Worm (Caenorhabditis elegans): ENCODE results near the gene grl-14.

grl-14 gene

DNA sequence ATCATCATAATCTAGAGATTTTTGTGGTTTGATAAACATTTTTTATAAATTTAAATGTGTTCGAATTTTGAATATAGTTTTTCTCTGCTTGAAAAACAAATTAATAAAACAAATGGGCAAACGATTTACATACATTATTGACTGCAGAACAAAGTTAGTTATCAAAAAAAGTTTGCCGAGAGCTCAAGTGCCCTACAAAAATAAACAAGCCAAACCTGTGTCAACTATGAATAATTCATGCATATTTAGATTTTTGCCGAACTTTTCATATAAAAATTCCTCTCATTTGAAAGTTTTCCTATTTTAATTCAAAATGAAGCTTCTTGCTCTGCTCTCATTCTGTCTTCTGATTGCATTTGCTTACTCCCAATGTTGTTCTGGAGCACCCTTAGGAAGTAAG is 9.5 kb upstream of the grl-14 start, which contains the start of gene sshk-1:
sshk-1 (plus strand) TSS at position 301 of the 400 bp plus-strand sequence.
- no peak for TF ChIP-seq lin-15B (tag; optimal IDR thresholded peaks at IDR 0.05)

DNA sequence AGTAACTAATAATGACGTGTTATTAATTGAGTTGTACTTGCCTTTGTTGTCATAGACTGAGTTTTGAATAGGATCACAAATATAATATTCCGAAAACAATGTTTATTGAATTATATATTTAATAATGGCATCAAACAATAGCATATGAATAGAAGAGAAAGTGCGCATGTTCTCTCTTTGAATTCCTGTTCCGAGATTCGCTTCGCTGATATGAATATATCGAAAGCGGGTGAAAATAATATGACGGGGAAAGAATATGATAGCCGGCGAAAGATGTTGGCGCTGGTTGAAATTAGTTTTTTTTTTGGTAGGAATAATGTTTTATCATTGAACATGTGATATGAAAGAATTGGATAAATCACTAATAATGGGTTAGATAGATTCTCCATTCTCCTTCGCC is 5.3 kb upstream of the grl-14 start, which contains the start of gene T03D8.6:
T03D8.6 (minus strand) TSS at position 298 of the 400 bp plus-strand sequence.
- TF ChIP-seq egl-5 (tag; optimal IDR thresholded peaks at IDR 0.05) (no peak), skn-1 (tag; optimal IDR thresholded peaks at IDR 0.05) (no peak), ztf-4 (tag; optimal IDR thresholded peaks at IDR 0.05) (no peak)

DNA sequence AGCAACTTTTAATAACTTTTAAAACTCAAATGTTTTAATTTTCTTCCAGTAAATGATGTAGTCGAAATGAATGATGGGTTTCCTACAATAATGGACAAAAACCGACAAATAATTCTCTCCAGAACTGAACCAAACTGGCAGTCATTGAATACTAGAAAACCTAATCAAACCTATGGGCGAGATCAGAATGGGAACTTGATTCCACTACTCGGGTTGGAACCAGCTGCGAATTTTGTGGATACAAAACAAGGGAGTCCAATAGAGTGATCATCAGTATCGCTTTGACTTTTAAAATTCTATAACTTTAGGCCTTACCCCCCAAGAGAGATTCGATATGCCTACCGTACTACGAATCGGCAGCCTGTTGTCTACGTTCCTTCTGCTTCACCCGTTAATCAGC is 1.3 kb downstream of the grl-14 start:
- TF ChIP-seq sea-2 (GFP tag; optimal IDR thresholded peaks at IDR 0.05) (no peak), unc-62 (GFP tag; optimal IDR thresholded peaks at IDR 0.05) (no peak), nhr-237 (tag; optimal IDR thresholded peaks at IDR 0.05) (no peak), fkh-10 (GFP tag; optimal IDR thresholded peaks at IDR 0.05) (no peak)

DNA sequence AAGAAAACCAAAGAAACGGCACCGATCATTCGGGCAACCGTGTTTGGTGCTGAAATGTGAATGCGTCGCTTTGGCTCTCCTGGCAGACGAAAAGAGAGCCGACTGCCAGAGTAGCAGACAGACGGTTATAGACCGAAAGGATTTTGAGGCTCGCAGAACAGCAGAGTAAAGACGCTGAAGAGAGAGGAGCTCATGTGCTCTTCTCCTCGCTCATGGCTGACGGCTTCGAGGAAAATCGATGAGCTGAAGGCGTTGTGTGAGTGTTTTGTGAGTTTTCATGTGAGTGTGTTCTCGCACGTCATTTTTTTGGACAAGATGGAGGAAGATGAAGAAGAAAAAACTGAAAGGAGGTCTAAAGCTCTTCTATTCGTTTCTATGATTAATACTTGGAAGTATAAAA is 3.5 kb downstream of the grl-14 start, which contains the start of gene sbt-1:
sbt-1 (minus strand) TSS at position 62 of the 400 bp plus-strand sequence.
- peak; percentile 55 for TF ChIP-seq sea-2 (GFP tag; optimal IDR thresholded peaks at IDR 0.05)
- peak; percentile 57 for TF ChIP-seq mdl-1 (tag; optimal IDR thresholded peaks at IDR 0.05)
- TF ChIP-seq pqm-1 (tag; optimal IDR thresholded peaks at IDR 0.05), result peak; percentile 65
- peak; percentile 45 for TF ChIP-seq elt-1 (tag; optimal IDR thresholded peaks at IDR 0.05)
- TF ChIP-seq nhr-11 (tag; optimal IDR thresholded peaks at IDR 0.05), result peak; percentile 37
- TF ChIP-seq nhr-23 (tag; optimal IDR thresholded peaks at IDR 0.05), result no peak
- peak; percentile 35 for TF ChIP-seq tbx-2 (tag; optimal IDR thresholded peaks at IDR 0.05)
- no peak for TF ChIP-seq egl-27 (tag; optimal IDR thresholded peaks at IDR 0.05)
- no peak for TF ChIP-seq nhr-76 (tag; optimal IDR thresholded peaks at IDR 0.05)
- TF ChIP-seq lin-15B (tag; optimal IDR thresholded peaks at IDR 0.05), result peak; percentile 34
- peak; percentile 77 for TF ChIP-seq lin-39 (tag; optimal IDR thresholded peaks at IDR 0.05)
- no peak for TF ChIP-seq egl-5 (tag; optimal IDR thresholded peaks at IDR 0.05)
- TF ChIP-seq ceh-28 (tag; optimal IDR thresholded peaks at IDR 0.05), result peak; percentile 12
- peak; percentile 83 for TF ChIP-seq nfya-1 (tag; optimal IDR thresholded peaks at IDR 0.05; ENCODE audit: insufficient read depth)
- TF ChIP-seq jun-1 (tag; optimal IDR thresholded peaks at IDR 0.05), result no peak
- no peak for TF ChIP-seq fkh-10 (GFP tag; optimal IDR thresholded peaks at IDR 0.05)
- TF ChIP-seq skn-1 (tag; optimal IDR thresholded peaks at IDR 0.05), result no peak
- TF ChIP-seq zag-1 (tag; optimal IDR thresholded peaks at IDR 0.05), result no peak
- peak; percentile 59 for TF ChIP-seq hmg-11 (tag; optimal IDR thresholded peaks at IDR 0.05)

DNA sequence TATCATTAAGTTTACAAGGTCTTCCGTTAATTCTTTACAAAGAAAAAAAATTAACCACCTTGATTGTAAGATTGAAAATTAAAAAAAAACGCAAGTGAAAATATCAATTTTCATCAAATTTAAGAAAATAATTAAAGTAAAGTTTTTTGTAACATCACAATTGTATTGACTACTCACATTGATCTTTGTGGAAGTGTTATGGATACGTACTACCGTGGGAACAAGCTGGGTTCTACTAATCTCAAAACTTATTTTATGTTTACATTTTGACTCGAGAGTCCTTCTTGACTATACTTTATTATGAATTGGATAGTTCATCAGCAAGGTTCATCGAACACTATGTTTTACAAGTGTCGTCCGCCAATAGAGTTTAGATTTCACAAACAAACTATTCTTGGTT is 4.2 kb downstream of the grl-14 start, which contains the start of gene num-1:
num-1 (plus strand) TSS at position 301 of the 400 bp plus-strand sequence.
- no peak for TF ChIP-seq ztf-4 (tag; optimal IDR thresholded peaks at IDR 0.05)
- no peak for TF ChIP-seq lin-39 (tag; optimal IDR thresholded peaks at IDR 0.05)
- TF ChIP-seq nhr-28 (tag; optimal IDR thresholded peaks at IDR 0.05), result no peak
- no peak for TF ChIP-seq ZK546.5 (tag; optimal IDR thresholded peaks at IDR 0.05)
- no peak for TF ChIP-seq elt-3 (tag; optimal IDR thresholded peaks at IDR 0.05)
- TF ChIP-seq nhr-76 (tag; optimal IDR thresholded peaks at IDR 0.05), result no peak
- TF ChIP-seq zag-1 (tag; optimal IDR thresholded peaks at IDR 0.05), result no peak
- no peak for TF ChIP-seq elt-2 (tag; optimal IDR thresholded peaks at IDR 0.05)
- no peak for TF ChIP-seq fos-1 (tag; optimal IDR thresholded peaks at IDR 0.05)
- no peak for TF ChIP-seq egl-5 (tag; optimal IDR thresholded peaks at IDR 0.05)

DNA sequence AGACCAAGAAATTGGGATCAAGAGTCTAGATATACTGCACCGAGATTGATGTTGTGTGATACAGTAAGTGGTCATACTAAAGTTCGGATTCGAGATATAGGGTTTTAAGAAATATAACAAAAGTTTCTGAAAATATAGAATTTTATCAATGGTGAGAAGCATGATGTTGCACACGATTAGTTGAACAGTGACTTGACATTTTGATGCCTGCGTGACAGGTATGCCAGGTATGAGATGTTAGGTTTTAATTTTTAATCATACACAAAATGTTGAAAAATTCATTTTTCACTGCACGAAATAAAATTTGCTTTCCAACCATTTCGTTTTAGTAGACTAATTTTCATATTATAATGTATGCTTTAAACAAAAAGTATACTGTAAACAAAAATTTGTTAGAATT is 5.0 kb downstream of the grl-14 start:
- TF ChIP-seq egl-27 (tag; optimal IDR thresholded peaks at IDR 0.05) (no peak), unc-62 (GFP tag; optimal IDR thresholded peaks at IDR 0.05) (no peak), mdl-1 (tag; optimal IDR thresholded peaks at IDR 0.05) (no peak), sea-2 (GFP tag; optimal IDR thresholded peaks at IDR 0.05) (no peak)

DNA sequence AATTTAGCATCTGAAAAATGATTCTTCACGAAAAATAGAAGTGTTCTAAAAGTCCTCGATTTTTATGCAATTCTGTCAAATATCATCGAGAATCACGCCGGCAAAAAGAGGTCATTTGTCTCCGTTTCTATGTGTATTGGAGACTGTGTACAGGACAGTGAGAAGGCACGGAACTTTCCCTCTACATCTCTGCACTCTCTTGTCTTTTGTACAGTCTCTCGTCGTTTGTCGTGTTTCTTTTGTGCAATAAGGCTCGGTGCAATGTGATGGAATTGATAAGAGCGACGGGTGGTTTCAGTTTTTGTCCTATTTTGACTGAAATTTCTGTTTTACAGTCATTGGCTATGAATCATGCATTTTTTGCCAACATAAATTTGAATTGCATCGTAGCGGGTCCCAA is 6.5 kb downstream of the grl-14 start:
- TF ChIP-seq ceh-28 (tag; optimal IDR thresholded peaks at IDR 0.05) (no peak), unc-39 (tag; optimal IDR thresholded peaks at IDR 0.05) (no peak), pha-4 (tag; optimal IDR thresholded peaks at IDR 0.05) (peak; percentile 83), fkh-2 (tag; optimal IDR thresholded peaks at IDR 0.05) (no peak), nhr-76 (tag; optimal IDR thresholded peaks at IDR 0.05) (no peak), jun-1 (tag; optimal IDR thresholded peaks at IDR 0.05) (peak; percentile 2), elt-2 (tag; optimal IDR thresholded peaks at IDR 0.05) (peak; percentile 74), ama-1 (optimal IDR thresholded peaks at IDR 0.05) (no peak), pqm-1 (tag; optimal IDR thresholded peaks at IDR 0.05) (peak; percentile 75)
